Worm (Caenorhabditis elegans): Measurements from ENCODE around the gene col-177.

DNA sequence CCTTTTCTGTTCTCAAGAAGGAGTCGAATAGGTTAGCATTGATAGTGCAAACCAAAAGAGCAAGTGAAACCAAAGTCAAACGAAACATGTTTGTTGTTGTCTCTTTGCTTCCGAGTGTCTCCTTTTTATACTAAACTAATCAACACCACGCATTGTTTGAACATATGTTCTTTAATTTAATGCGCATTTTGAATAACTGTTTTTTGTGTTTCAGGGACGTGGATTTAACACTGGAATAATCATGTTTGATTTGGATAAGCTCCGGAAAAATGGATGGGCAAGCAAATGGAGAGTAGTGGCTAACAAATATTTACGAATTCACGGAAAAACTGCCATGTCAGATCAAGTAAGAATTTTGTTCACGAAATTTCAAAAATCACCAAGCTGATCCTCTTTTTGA is 34.0 kb downstream of the col-177 start, which contains the start of gene K09C8.9:
- TF ChIP-seq unc-62 (GFP tag; optimal IDR thresholded peaks at IDR 0.05): no peak
- no peak for TF ChIP-seq nhr-28 (tag; optimal IDR thresholded peaks at IDR 0.05)
- TF ChIP-seq ztf-11 (tag; optimal IDR thresholded peaks at IDR 0.05): no peak
- no peak for TF ChIP-seq elt-3 (tag; optimal IDR thresholded peaks at IDR 0.05)
- TF ChIP-seq nhr-76 (tag; optimal IDR thresholded peaks at IDR 0.05): no peak
- TF ChIP-seq mep-1 (tag; optimal IDR thresholded peaks at IDR 0.05): no peak
- TF ChIP-seq lin-13 (tag; optimal IDR thresholded peaks at IDR 0.05): no peak
